Fruit fly (Drosophila melanogaster) S2 (cell line): ENCODE measurements around the gene CG14563.

ENCODE experiments used
- CG8478 ChIP-seq: fragments of >200 bp; optimal IDR thresholded peaks from 2 replicates; lab custom pipeline; 2018
- CTCF ChIP-seq, 2 experiments: fragments of >200 bp; optimal IDR thresholded peaks; 2 replicates each; lab custom pipeline; 2018

DNA sequence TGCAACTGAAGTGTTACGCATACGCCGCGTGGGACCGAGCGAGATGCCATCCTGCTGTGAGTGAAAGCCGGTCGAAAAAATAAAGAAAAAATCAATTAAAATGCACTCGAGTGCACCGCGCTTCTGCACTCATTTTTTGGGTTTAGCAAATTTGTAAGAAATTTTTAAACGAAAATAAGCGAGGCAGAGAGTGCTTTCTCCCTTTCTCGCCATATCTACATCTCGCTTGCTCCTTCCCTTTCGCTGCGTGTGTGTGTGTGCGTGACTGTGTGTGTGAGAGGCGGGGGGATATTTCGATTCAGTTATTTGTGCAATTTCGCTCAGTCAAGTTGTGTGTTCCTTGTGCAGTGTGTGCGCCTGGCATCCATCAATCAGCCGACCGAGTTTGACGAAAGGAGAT lies 2.3 kb upstream of the CG14563 start, which contains the start of gene mub:
- no peak for TF ChIP-seq CG8478 (lab: Kevin White, UChicago)
- TF ChIP-seq CTCF (optimal IDR thresholded peaks at IDR 0.05; lab: Kevin White, UChicago) = no peak
